Worm (Caenorhabditis elegans) whole organism, L2 larva: ENCODE data around the gene elt-7.

Experiments used
- R02D3.7 ChIP-seq: fragments of 150-350 bp; optimal IDR thresholded peaks from 2 replicates; lab custom pipeline; 2014; ENCODE audit warnings: missing biosample characterization, missing genetic modification characterization
- ZK546.5 ChIP-seq: sonication (generic microtip); optimal IDR thresholded peaks from 2 replicates; lab custom pipeline; 2017; ENCODE audit warnings: missing biosample characterization, missing genetic modification characterization
- blmp-1 ChIP-seq: sonication (generic microtip); optimal IDR thresholded peaks from 2 replicates; lab custom pipeline; 2017; ENCODE audit warnings: missing genetic modification characterization, mild to moderate bottlenecking, missing compliant biosample characterization, antibody characterized with exemption, moderate library complexity; ENCODE audit not compliant: insufficient read depth
- crh-2 ChIP-seq: sonication (generic microtip); optimal IDR thresholded peaks from 2 replicates; lab custom pipeline; 2017; ENCODE audit warnings: missing biosample characterization, missing genetic modification characterization
- fos-1 ChIP-seq: fragments of 150-350 bp; optimal IDR thresholded peaks from 2 replicates; lab custom pipeline; 2014; ENCODE audit warnings: missing biosample characterization, missing genetic modification characterization
- gmeb-1 ChIP-seq: fragments of 150-350 bp; optimal IDR thresholded peaks from 2 replicates; lab custom pipeline; 2014; ENCODE audit warnings: missing biosample characterization, missing genetic modification characterization
- lin-11 ChIP-seq: fragments of 150-350 bp; sonication (generic microtip); optimal IDR thresholded peaks from 2 replicates; lab custom pipeline; 2014; ENCODE audit warnings: missing biosample characterization, missing genetic modification characterization, inconsistent platforms, mixed read lengths
- lin-39 ChIP-seq: fragments of 150-350 bp; optimal IDR thresholded peaks from 2 replicates; lab custom pipeline; 2014; ENCODE audit warnings: missing biosample characterization, missing genetic modification reagents, missing genetic modification characterization
- nhr-10 ChIP-seq: sonication (generic microtip); optimal IDR thresholded peaks from 2 replicates; lab custom pipeline; 2017; ENCODE audit warnings: missing biosample characterization, missing genetic modification characterization
- nhr-12 ChIP-seq: fragments of 150-350 bp; optimal IDR thresholded peaks from 2 replicates; lab custom pipeline; 2014; ENCODE audit warnings: missing biosample characterization, missing genetic modification characterization
- skn-1 ChIP-seq: sonication (generic microtip); optimal IDR thresholded peaks from 2 replicates; lab custom pipeline; 2017; ENCODE audit warnings: missing biosample characterization, missing genetic modification characterization
- snpc-4 ChIP-seq: fragments of 150-350 bp; optimal IDR thresholded peaks from 2 replicates; lab custom pipeline; 2014; ENCODE audit warnings: missing biosample characterization, missing genetic modification characterization
- zag-1 ChIP-seq: fragments of 150-350 bp; optimal IDR thresholded peaks from 2 replicates; lab custom pipeline; 2014; ENCODE audit warnings: missing biosample characterization, missing genetic modification characterization
- ztf-1 ChIP-seq: fragments of 200-800 bp; sonication (Bioruptor generic); conservative IDR thresholded peaks from 2 replicates; pipeline ENCODE4 v1.3.6; 2022; ENCODE audit warnings: missing genetic modification characterization, missing compliant biosample characterization

DNA sequence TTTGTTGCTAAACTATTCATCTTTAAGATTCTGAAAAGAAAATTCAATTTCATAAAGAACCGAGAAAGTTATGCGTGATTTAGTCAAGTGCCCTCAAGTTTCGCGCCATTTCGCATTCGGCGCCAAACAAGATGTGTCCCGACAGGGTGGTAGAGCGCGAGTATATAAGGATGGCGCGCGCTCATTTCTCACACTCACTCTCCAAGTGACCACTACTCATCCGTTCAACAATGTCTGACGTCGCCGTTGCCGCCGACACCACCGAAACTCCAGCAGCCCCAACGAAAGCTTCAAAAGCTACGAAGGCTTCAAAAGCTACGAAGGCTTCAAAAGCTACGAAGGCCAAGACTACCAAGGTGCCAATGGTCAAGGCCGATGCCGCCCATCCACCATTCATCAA is 16.3 kb upstream of the elt-7 start, which contains the start of gene hil-4:
- TF ChIP-seq gmeb-1 (tag; lab: Kevin White, UChicago) (no peak), ztf-1 (GFP tag; lab: Robert Waterston, UW) (no peak), snpc-4 (no peak), zag-1 (tag; lab: Kevin White, UChicago) (no peak), ZK546.5 (tag; lab: Kevin White, UChicago) (no peak), crh-2 (no peak), nhr-10 (no peak), fos-1 (no peak), lin-39 (tag; lab: Kevin White, UChicago) (no peak), lin-11 (tag; lab: Kevin White, UChicago) (no peak), blmp-1 (no peak), nhr-12 (tag; lab: Kevin White, UChicago) (no peak), skn-1 (tag; lab: Kevin White, UChicago) (no peak), R02D3.7 (no peak)
